Fruit fly (Drosophila melanogaster) whole organism, pupa: ENCODE data around the gene Tom70.

Experiments used
- CG10348 ChIP-seq: fragments of 200-800 bp; sonication (Bioruptor generic); IDR thresholded peaks from 2 replicates; pipeline ENCODE4 v1.3.6; 2022; ENCODE audit warnings: missing biosample characterization, missing genetic modification characterization
- CG12605 ChIP-seq: fragments of 200-800 bp; sonication (Bioruptor generic); IDR thresholded peaks from 2 replicates; pipeline ENCODE4 v1.3.6; 2022; ENCODE audit warnings: missing biosample characterization, missing genetic modification characterization
- CG13204 ChIP-seq: fragments of 200-800 bp; sonication (Bioruptor generic); optimal IDR thresholded peaks from 2 replicates; lab custom pipeline; 2018; ENCODE audit warnings: missing biosample characterization, mild to moderate bottlenecking, missing genetic modification characterization, moderate library complexity
- CG14655 ChIP-seq: fragments of 200-800 bp; sonication (Bioruptor generic); optimal IDR thresholded peaks from 3 replicates; lab custom pipeline; 2017; ENCODE audit warnings: mild to moderate bottlenecking, missing biosample characterization, missing genetic modification reagents, missing genetic modification characterization
- CG15710 ChIP-seq: fragments of 200-800 bp; sonication (Bioruptor generic); optimal IDR thresholded peaks from 2 replicates; lab custom pipeline; 2018; ENCODE audit warnings: missing biosample characterization, mild to moderate bottlenecking, missing genetic modification characterization, moderate library complexity
- CG17806 ChIP-seq: fragments of 200-800 bp; sonication (Bioruptor generic); optimal IDR thresholded peaks from 2 replicates; lab custom pipeline; 2018; ENCODE audit warnings: missing biosample characterization, mild to moderate bottlenecking, missing genetic modification characterization, moderate library complexity
- CG32121 ChIP-seq: fragments of 200-800 bp; sonication (Bioruptor generic); IDR thresholded peaks from 2 replicates; pipeline ENCODE4 v1.3.6; 2022; ENCODE audit warnings: missing biosample characterization, missing genetic modification characterization
- CG34367 ChIP-seq: fragments of 200-800 bp; sonication (Bioruptor generic); optimal IDR thresholded peaks from 2 replicates; lab custom pipeline; 2018; ENCODE audit warnings: missing biosample characterization, mild to moderate bottlenecking, missing genetic modification characterization
- CG4496 ChIP-seq: fragments of 200-800 bp; sonication (Bioruptor generic); IDR thresholded peaks from 3 replicates; pipeline ENCODE4 v1.3.6; 2022; ENCODE audit warnings: missing biosample characterization, missing genetic modification characterization
- CG8159 ChIP-seq: fragments of 200-800 bp; sonication (Bioruptor generic); optimal IDR thresholded peaks from 3 replicates; lab custom pipeline; 2018; ENCODE audit warnings: missing biosample characterization, mild to moderate bottlenecking, missing genetic modification characterization, moderate library complexity
- CG8301 ChIP-seq: fragments of 200-800 bp; sonication (Bioruptor generic); optimal IDR thresholded peaks from 2 replicates; lab custom pipeline; 2018; ENCODE audit warnings: missing biosample characterization, mild to moderate bottlenecking, missing genetic modification characterization
- CG9948 ChIP-seq: fragments of 200-800 bp; sonication (Bioruptor generic); optimal IDR thresholded peaks from 2 replicates; lab custom pipeline; 2018; ENCODE audit warnings: missing biosample characterization, mild to moderate bottlenecking, missing genetic modification characterization, moderate library complexity
- D1 ChIP-seq: fragments of 200-800 bp; sonication (Bioruptor generic); optimal IDR thresholded peaks from 2 replicates; lab custom pipeline; 2018; ENCODE audit warnings: missing biosample characterization, mild to moderate bottlenecking, missing genetic modification characterization, moderate library complexity
- EcR ChIP-seq: fragments of 200-800 bp; sonication (Bioruptor generic); optimal IDR thresholded peaks from 3 replicates; lab custom pipeline; 2019; ENCODE audit warnings: missing biosample characterization, missing genetic modification characterization, mild to moderate bottlenecking, moderate library complexity, missing genetic modification reagents
- Ets98B ChIP-seq: fragments of 200-800 bp; sonication (Bioruptor generic); IDR thresholded peaks from 2 replicates; pipeline ENCODE4 v1.3.6; 2022; ENCODE audit warnings: missing biosample characterization, missing genetic modification characterization
- Pif1A ChIP-seq: fragments of 200-800 bp; sonication (Bioruptor generic); optimal IDR thresholded peaks from 3 replicates; lab custom pipeline; 2016; ENCODE audit warnings: missing biosample characterization, missing genetic modification characterization
- Pif1B ChIP-seq: fragments of 200-800 bp; sonication (Bioruptor generic); optimal IDR thresholded peaks from 3 replicates; lab custom pipeline; 2016; ENCODE audit warnings: missing biosample characterization, missing genetic modification characterization
- Snoo ChIP-seq: fragments of 200-800 bp; sonication (Bioruptor generic); optimal IDR thresholded peaks from 3 replicates; lab custom pipeline; 2017; ENCODE audit warnings: missing biosample characterization, mild to moderate bottlenecking, missing genetic modification characterization, inconsistent platforms
- fd96Ca ChIP-seq: fragments of 200-800 bp; sonication (Bioruptor generic); IDR thresholded peaks from 3 replicates; pipeline ENCODE4 v1.3.6; 2022; ENCODE audit warnings: missing biosample characterization, missing genetic modification characterization
- gl ChIP-seq: fragments of 200-800 bp; sonication (Bioruptor generic); optimal IDR thresholded peaks from 2 replicates; lab custom pipeline; 2018; ENCODE audit warnings: missing biosample characterization, mild to moderate bottlenecking, missing genetic modification characterization
- rn ChIP-seq: fragments of 200-800 bp; sonication (Bioruptor generic); IDR thresholded peaks from 2 replicates; pipeline ENCODE4 v1.3.6; 2022; ENCODE audit warnings: missing biosample characterization, missing genetic modification characterization

The Tom70 gene

DNA sequence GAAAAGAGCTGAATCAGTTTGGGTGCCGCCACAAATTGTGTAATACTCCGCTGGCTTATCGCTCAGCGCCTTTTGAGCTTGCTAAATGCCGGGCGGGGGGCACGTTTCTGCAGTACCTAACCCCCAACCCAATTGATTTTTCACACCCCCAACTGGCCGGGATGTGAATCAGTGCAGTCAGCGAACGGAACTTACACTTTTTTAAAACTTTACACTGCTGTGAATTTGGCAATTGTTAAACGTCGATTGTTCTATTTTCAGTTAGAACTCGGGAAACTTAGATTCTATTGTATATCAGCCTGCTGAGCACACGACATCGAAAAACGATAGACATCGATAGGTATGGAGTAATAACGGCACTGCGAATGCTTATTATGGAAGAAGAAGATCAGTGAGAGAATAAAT is at the start of gene Tom70:
Tom70 (minus strand) TSS at position 335 of the 405 bp plus-strand sequence.
- TF ChIP-seq CG12605 (GFP tag; lab: Robert Waterston, UW): no peak
- TF ChIP-seq, all 21 proteins: peak for 0

DNA sequence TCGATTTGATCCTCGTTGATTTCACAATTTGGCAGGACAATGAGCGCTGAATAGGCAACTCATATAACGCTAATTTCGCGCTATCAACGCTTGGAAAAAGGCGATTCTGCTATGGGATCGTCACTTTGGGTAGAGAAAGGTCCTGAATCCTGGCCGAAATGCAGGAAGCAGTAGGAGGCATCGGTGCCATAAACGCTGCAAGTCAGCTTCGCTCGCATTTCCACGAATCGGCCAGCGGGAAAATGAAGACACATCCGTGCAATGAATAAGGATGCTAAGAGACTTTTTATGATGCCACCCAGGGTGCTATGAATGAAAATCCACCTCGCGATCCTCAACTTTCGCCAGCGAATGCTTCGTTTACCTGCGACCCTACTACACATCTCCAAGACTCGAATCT is 49.1 kb upstream of the Tom70 start:
- TF ChIP-seq CG8301 (tag; lab: Kevin White, UChicago): no peak

DNA sequence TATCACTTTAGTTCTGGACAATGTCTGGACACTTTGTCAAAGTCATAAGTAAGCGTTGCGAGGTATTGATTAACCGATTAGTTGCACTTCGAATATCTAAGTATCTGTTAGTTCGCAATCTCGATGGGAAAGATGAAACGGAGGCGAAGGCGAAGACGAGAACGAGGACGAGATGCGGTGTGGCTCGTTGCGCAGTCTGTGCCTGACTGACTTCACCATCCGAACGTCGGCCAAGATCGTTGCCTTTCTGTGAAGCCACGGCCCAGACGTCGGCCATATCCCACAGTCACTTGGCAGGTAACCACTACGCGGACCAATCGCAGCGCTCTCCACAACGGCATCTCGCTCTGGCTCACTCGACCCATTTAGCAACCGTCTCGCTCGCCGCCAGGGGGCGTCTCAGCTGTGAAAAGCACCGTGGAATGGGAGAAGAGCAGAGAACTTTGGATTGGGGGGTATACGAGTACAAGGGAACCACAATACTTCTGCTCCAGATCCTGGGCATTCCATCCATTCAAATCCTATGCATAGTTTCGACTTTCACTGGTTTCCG is 47.4 kb upstream of the Tom70 start, which contains the start of gene prd:
prd (minus strand) TSS at position 209 of the 553 bp plus-strand sequence.
- TF ChIP-seq CG32121: no peak

DNA sequence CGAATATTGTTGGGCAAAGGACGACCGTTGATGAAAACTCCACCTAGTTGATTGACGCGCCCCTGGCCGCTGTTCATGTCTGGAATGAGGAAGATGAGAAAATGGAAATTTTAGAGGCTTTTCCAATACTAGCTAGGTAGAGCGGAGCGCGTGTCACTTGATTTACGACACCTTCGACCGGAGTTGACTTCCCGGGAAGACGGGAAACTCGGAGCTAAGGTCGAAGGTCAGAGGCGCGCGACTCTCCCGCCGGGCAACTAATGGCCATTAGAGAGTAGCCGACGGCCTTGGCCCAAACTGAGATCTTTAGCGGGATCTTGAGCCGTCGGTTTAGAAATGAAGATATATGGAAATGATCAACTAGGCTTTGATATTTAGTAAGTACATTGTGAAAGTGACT is 46.7 kb upstream of the Tom70 start:
- no peak for TF ChIP-seq CG9948 (tag; lab: Kevin White, UChicago)
- no peak for TF ChIP-seq fd96Ca
- TF ChIP-seq Pif1B (GFP tag; lab: Kevin White, UChicago): no peak
- no peak for TF ChIP-seq Snoo (tag; lab: Kevin White, UChicago)
- no peak for TF ChIP-seq CG17806 (tag; lab: Kevin White, UChicago)
- no peak for TF ChIP-seq Pif1A (GFP tag; lab: Kevin White, UChicago)
- TF ChIP-seq rn (GFP tag; lab: Robert Waterston, UW): no peak
- no peak for TF ChIP-seq CG12605 (GFP tag; lab: Robert Waterston, UW)
- no peak for TF ChIP-seq CG13204 (GFP tag; lab: Kevin White, UChicago)
- TF ChIP-seq EcR (GFP tag; lab: Kevin White, UChicago): no peak
- TF ChIP-seq gl (tag; lab: Kevin White, UChicago): no peak
- no peak for TF ChIP-seq CG15710 (tag; lab: Kevin White, UChicago)
- no peak for TF ChIP-seq Ets98B
- TF ChIP-seq, all 21 proteins: peak for 0

DNA sequence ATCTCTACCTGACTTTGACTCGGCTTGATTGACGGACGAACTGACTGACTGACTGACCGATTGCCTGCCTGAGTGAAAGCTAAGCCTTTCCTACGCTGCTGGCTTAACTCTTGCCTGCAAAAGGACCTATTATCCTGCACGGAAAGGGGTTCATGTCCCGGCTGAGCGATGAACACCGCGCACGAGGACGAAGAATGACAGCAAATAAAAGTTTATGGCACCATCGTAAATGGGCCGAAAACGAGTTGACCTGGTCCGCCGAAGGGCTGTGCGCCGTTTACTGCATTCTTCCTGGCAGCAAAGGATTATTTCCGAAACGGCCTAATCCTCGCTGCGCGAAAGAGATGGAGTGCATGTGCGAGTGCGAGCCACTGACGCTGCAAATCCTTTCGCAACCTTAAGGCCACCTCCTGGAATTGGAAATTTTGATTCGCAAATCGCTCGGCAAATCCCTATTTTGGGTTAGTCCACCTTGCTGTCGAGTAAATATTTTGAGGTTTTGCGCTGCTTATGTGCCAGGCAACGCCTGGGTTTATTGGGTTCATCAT is 42.9 kb upstream of the Tom70 start:
- TF ChIP-seq EcR (GFP tag; lab: Kevin White, UChicago) (no peak), CG10348 (GFP tag; lab: Robert Waterston, UW) (no peak), Snoo (tag; lab: Kevin White, UChicago) (no peak), CG4496 (GFP tag; lab: Robert Waterston, UW) (no peak), Ets98B (no peak), CG17806 (tag; lab: Kevin White, UChicago) (no peak), CG34367 (tag; lab: Kevin White, UChicago) (no peak)
- TF ChIP-seq, all 21 proteins: peak for 0

DNA sequence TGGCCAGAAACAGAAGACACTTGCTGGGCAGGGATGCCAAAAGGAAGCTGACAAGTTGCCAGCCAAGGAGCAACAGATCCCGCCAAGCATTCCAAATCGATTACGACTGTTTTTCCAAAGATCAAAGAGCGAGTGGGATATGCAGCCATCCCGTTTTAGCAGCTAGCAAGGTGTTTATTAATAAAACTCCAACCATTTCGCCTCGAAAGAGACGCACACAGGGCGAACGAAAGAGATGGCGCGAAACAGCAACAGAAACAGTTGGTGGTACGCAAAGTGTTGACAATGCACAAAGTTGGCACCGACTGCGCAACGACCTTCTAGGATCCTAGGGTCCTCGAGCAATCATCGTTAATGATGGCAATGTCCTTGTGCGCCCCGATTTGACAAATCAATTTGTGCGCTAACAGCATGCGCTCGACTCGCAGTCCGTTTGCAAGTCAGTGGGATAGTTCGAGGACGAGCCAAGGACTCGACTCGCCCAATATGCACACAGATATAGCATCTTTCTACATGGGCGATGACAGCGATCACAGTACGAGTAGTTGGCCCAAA is 41.6 kb upstream of the Tom70 start:
- TF ChIP-seq CG9948 (tag; lab: Kevin White, UChicago): no peak
- TF ChIP-seq D1: no peak
- TF ChIP-seq CG17806 (tag; lab: Kevin White, UChicago): no peak
- TF ChIP-seq CG13204 (GFP tag; lab: Kevin White, UChicago): no peak
- TF ChIP-seq CG15710 (tag; lab: Kevin White, UChicago): no peak
- TF ChIP-seq Pif1A (GFP tag; lab: Kevin White, UChicago): no peak
- no peak for TF ChIP-seq CG14655 (GFP tag; lab: Kevin White, UChicago)
- no peak for TF ChIP-seq Pif1B (GFP tag; lab: Kevin White, UChicago)
- no peak for TF ChIP-seq CG34367 (tag; lab: Kevin White, UChicago)
- no peak for TF ChIP-seq EcR (GFP tag; lab: Kevin White, UChicago)
- TF ChIP-seq gl (tag; lab: Kevin White, UChicago): no peak
- TF ChIP-seq fd96Ca: no peak
- TF ChIP-seq CG10348 (GFP tag; lab: Robert Waterston, UW): no peak
- no peak for TF ChIP-seq CG4496 (GFP tag; lab: Robert Waterston, UW)
- TF ChIP-seq CG8301 (tag; lab: Kevin White, UChicago): no peak
- TF ChIP-seq CG32121: no peak
- TF ChIP-seq Ets98B: no peak
- TF ChIP-seq rn (GFP tag; lab: Robert Waterston, UW): no peak

DNA sequence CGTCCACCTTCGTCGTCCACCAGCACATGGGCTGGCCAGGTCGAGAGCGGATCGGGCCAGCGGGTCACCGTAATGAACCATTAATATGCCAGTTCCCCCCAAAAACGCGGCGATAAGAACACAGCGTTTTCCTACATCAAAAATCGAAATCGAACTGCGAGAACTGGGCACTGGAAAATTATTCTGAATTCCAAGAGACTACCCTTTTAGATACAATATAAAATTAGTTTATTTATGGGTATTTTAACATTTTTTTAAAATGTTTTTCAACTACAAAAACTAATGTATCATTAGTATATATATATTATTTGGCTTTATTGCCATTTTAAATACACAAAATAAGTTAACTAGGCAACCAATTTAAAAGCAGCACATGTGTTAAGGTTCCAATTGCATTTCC is 40.4 kb upstream of the Tom70 start:
- TF ChIP-seq CG34367 (tag; lab: Kevin White, UChicago) (no peak), CG32121 (no peak), CG17806 (tag; lab: Kevin White, UChicago) (no peak), CG10348 (GFP tag; lab: Robert Waterston, UW) (no peak), CG9948 (tag; lab: Kevin White, UChicago) (no peak), Snoo (tag; lab: Kevin White, UChicago) (no peak), fd96Ca (no peak), Ets98B (no peak), CG14655 (GFP tag; lab: Kevin White, UChicago) (no peak), CG13204 (GFP tag; lab: Kevin White, UChicago) (no peak), CG4496 (GFP tag; lab: Robert Waterston, UW) (no peak), Pif1A (GFP tag; lab: Kevin White, UChicago) (no peak), CG15710 (tag; lab: Kevin White, UChicago) (no peak), CG8159 (no peak)
